Worm (Caenorhabditis elegans): Measurements from ENCODE around the gene gpd-3.

The gpd-3 gene

ce11 chrX:3114306-3115133 lies 1.4 kb upstream of the gpd-3 start, which contains the start of gene gpd-2:
Gene gpd-2 (minus strand): TSS chrX:3114689.
- no peak for TF ChIP-seq C08G9.2 (tag; optimal IDR thresholded peaks at IDR 0.05)

- TF ChIP-seq ceh-19 (GFP tag; optimal IDR thresholded peaks at IDR 0.05) (no peak), unc-55 (GFP tag; optimal IDR thresholded peaks at IDR 0.05) (peak; percentile 12), unc-42 (tag; optimal IDR thresholded peaks at IDR 0.05) (peak; percentile 14)
Measured at ce11 chrX:3111687-3112086, 1.5 kb downstream of the gpd-3 start.

DNA sequence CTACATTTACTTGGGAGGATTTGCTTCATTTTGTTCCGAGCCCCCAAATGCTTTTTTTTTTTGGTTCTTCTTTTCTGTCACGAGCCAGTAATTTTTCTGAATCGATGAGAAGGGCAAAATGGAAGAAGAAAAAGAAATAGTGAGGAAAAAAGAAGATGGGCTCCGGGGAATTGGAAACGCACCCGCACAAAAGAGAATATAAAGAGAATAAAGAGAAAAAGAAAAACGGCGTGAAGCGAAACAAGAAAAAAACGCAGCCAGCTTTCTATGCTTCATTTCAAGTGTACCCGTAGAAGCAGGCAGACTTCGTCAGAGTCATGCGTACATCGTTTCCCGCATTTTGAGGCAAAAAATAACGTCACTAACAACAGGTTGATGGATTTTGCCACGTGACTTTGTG lies 2.1 kb downstream of the gpd-3 start:
- TF ChIP-seq unc-3 (GFP tag; conservative IDR thresholded peaks at IDR 0.05) (no peak), unc-3 (tag; optimal IDR thresholded peaks at IDR 0.05) (peak; percentile 4), pha-4 (tag; optimal IDR thresholded peaks at IDR 0.05) (no peak), gmeb-2 (tag; optimal IDR thresholded peaks at IDR 0.05) (no peak), madf-2 (tag; optimal IDR thresholded peaks at IDR 0.05) (no peak), ets-4 (tag; optimal IDR thresholded peaks at IDR 0.05) (no peak), ceh-45 (GFP tag; IDR thresholded peaks at IDR 0.05) (no peak), pha-2 (tag; optimal IDR thresholded peaks at IDR 0.05) (no peak), hlh-13 (GFP tag; optimal IDR thresholded peaks at IDR 0.05) (no peak), unc-42 (tag; optimal IDR thresholded peaks at IDR 0.05) (peak; percentile 71), ceh-19 (GFP tag; optimal IDR thresholded peaks at IDR 0.05) (no peak), rnt-1 (tag; optimal IDR thresholded peaks at IDR 0.05) (no peak), ceh-31 (tag; optimal IDR thresholded peaks at IDR 0.05) (no peak)

DNA sequence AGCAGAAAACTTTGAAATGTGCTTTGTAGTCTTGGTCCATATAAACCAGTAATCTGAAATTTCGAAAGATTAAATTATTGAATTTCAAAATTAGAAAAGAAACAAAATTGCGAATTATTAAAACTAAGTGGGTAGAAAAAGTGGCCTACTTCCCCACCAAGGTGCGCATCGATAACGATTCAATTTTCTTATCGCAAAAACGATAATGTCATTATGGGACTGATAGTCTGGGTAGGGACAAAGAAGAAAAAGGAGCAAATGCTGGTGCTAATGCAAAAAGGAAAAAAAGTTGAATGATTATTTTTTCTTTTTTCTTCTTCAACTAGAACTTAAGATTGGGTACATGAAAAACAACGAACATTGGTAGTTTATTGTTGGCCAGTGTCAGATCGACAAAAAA lies 2.6 kb downstream of the gpd-3 start, which contains the start of gene gpcp-1:
gpcp-1 (minus strand) TSS at position 53 of the 400 bp plus-strand sequence.
- TF ChIP-seq elt-2 (tag; optimal IDR thresholded peaks at IDR 0.05) (peak; percentile 91), dmd-4 (tag; optimal IDR thresholded peaks at IDR 0.05; ENCODE audit: borderline replicate concordance) (no peak)

DNA sequence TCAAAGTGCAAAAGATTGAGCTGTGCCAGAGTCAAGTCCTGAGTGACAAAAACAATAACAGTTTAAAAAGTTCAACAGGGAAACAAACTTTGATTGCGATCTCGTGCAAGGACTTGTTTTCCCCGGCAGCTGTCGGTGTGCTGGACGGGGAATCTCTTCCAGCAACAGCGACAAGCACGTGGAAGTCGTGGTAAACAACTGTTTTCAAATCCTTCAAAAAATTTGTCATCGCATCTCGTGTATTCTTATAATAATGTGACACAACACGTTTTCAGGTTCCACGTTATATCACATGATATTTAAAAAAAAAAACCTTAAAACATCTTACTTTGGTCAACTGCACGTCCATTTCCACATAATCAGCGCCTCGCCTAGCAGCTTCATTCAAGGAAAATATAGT lies 4.5 kb downstream of the gpd-3 start:
- TF ChIP-seq lin-11 (tag; optimal IDR thresholded peaks at IDR 0.05) (no peak), hlh-8 (tag; optimal IDR thresholded peaks at IDR 0.05) (no peak), elt-2 (tag; optimal IDR thresholded peaks at IDR 0.05) (no peak), tbx-2 (tag; optimal IDR thresholded peaks at IDR 0.05) (no peak), sox-2 (GFP tag; IDR thresholded peaks at IDR 0.05) (no peak), nhr-232 (tag; optimal IDR thresholded peaks at IDR 0.05) (no peak), pax-1 (tag; optimal IDR thresholded peaks at IDR 0.05) (no peak), gmeb-2 (tag; optimal IDR thresholded peaks at IDR 0.05) (no peak), ahr-1 (tag; optimal IDR thresholded peaks at IDR 0.05) (no peak), sdc-2 (tag; optimal IDR thresholded peaks at IDR 0.05) (no peak), C38D4.7 (GFP tag; optimal IDR thresholded peaks at IDR 0.05) (no peak), ceh-24 (tag; optimal IDR thresholded peaks at IDR 0.05) (no peak), nhr-11 (tag; optimal IDR thresholded peaks at IDR 0.05) (no peak), Y22D7AL.16 (tag; optimal IDR thresholded peaks at IDR 0.05) (no peak), npax-4 (tag; optimal IDR thresholded peaks at IDR 0.05) (no peak)

ce11 chrX:3106137-3106536 lies 7.0 kb downstream of the gpd-3 start, which contains the start of gene K10B3.5:
Gene K10B3.5 (minus strand): TSS chrX:3106479.
- TF ChIP-seq ceh-18 (tag; optimal IDR thresholded peaks at IDR 0.05) (peak; percentile 34), pqm-1 (tag; optimal IDR thresholded peaks at IDR 0.05) (no peak), hlh-13 (GFP tag; optimal IDR thresholded peaks at IDR 0.05) (no peak), pax-1 (tag; optimal IDR thresholded peaks at IDR 0.05) (peak; percentile 44), nfya-1 (tag; optimal IDR thresholded peaks at IDR 0.05) (peak; percentile 59), ceh-22 (tag; optimal IDR thresholded peaks at IDR 0.05) (no peak), elt-2 (tag; optimal IDR thresholded peaks at IDR 0.05) (peak; percentile 19), rnt-1 (tag; optimal IDR thresholded peaks at IDR 0.05) (peak; percentile 17), unc-42 (tag; optimal IDR thresholded peaks at IDR 0.05) (peak; percentile 33), sdc-2 (tag; optimal IDR thresholded peaks at IDR 0.05) (peak; percentile 14), ceh-31 (tag; optimal IDR thresholded peaks at IDR 0.05) (peak; percentile 59), hlh-30 (tag; optimal IDR thresholded peaks at IDR 0.05; ENCODE audit: insufficient read depth) (peak; percentile 89), pat-9 (tag; optimal IDR thresholded peaks at IDR 0.05) (no peak), ceh-34 (tag; optimal IDR thresholded peaks at IDR 0.05) (peak; percentile 48), ceh-6 (GFP tag; optimal IDR thresholded peaks at IDR 0.05) (no peak)

Data from whole organism, late embryonic.